Worm (Caenorhabditis elegans) whole organism, midembryonic: ENCODE data around the gene F26A1.9.

Source experiments
- T22C8.4 ChIP-seq: fragments of 200-800 bp; sonication (Bioruptor generic); IDR thresholded peaks from 2 replicates; pipeline ENCODE4 v1.3.6; 2022; ENCODE audit warnings: missing genetic modification characterization, missing compliant biosample characterization
- cog-1 ChIP-seq: sonication (generic microtip); optimal IDR thresholded peaks from 2 replicates; lab custom pipeline; 2016; ENCODE audit warnings: missing genetic modification characterization, missing compliant biosample characterization
- flt-1 ChIP-seq: fragments of 200-800 bp; sonication (Bioruptor generic); IDR thresholded peaks from 2 replicates; pipeline ENCODE4 v1.3.6; 2022; ENCODE audit warnings: missing genetic modification characterization, missing compliant biosample characterization
- klf-2 ChIP-seq: fragments of 200-800 bp; sonication (Bioruptor generic); conservative IDR thresholded peaks from 2 replicates; pipeline ENCODE4 v1.3.6; 2022; ENCODE audit warnings: missing genetic modification reagents, missing genetic modification characterization, missing compliant biosample characterization
- med-1 ChIP-seq: sonication (generic microtip); optimal IDR thresholded peaks from 2 replicates; lab custom pipeline; 2017; ENCODE audit warnings: missing genetic modification characterization, mild to moderate bottlenecking, missing compliant biosample characterization, antibody characterized with exemption, missing genetic modification reagents; ENCODE audit not compliant: insufficient read depth
- ref-1 ChIP-seq: fragments of 200-800 bp; sonication (Bioruptor generic); conservative IDR thresholded peaks from 2 replicates; pipeline ENCODE4 v1.3.6; 2022; ENCODE audit warnings: missing genetic modification reagents, missing genetic modification characterization, missing compliant biosample characterization
- tab-1 ChIP-seq: fragments of 200-800 bp; sonication (Bioruptor generic); IDR thresholded peaks from 2 replicates; pipeline ENCODE4 v1.3.6; 2022; ENCODE audit warnings: missing genetic modification characterization, missing compliant biosample characterization
- ztf-23 ChIP-seq: fragments of 200-800 bp; sonication (Bioruptor generic); IDR thresholded peaks from 2 replicates; pipeline ENCODE4 v1.3.6; 2022; ENCODE audit warnings: missing genetic modification reagents, missing genetic modification characterization, missing compliant biosample characterization
- ztf-29 ChIP-seq: fragments of 200-800 bp; sonication (Bioruptor generic); IDR thresholded peaks from 2 replicates; pipeline ENCODE4 v1.3.6; 2022; ENCODE audit warnings: missing genetic modification reagents, missing genetic modification characterization, missing compliant biosample characterization

Gene F26A1.9

ce11 chrIII:4829440-4829839, at the start of gene F26A1.9:
F26A1.9 (minus strand) TSS chrIII:4829540.
- TF ChIP-seq tab-1 (no peak), ztf-29 (GFP tag; lab: Robert Waterston, UW) (no peak), klf-2 (no peak), med-1 (GFP tag; lab: Kevin White, UChicago) (no peak), flt-1 (GFP tag; lab: Robert Waterston, UW) (no peak), cog-1 (tag; lab: Kevin White, UChicago) (no peak), T22C8.4 (GFP tag; lab: Robert Waterston, UW) (no peak), ref-1 (no peak)

- TF ChIP-seq tab-1 (no peak), ztf-23 (no peak), flt-1 (GFP tag; lab: Robert Waterston, UW) (no peak), T22C8.4 (GFP tag; lab: Robert Waterston, UW) (0 out of 2 replicates have a peak, but pooled peaks have one; percentile 5), ztf-29 (GFP tag; lab: Robert Waterston, UW) (no peak), klf-2 (no peak)
Measured at ce11 chrIII:4878281-4878680, 48.9 kb upstream of the F26A1.9 start, which contains the start of the genes tost-1 and arx-6. tost-1 (minus strand) TSS chrIII:4878311. arx-6 (plus strand) TSS chrIII:4878658.

DNA sequence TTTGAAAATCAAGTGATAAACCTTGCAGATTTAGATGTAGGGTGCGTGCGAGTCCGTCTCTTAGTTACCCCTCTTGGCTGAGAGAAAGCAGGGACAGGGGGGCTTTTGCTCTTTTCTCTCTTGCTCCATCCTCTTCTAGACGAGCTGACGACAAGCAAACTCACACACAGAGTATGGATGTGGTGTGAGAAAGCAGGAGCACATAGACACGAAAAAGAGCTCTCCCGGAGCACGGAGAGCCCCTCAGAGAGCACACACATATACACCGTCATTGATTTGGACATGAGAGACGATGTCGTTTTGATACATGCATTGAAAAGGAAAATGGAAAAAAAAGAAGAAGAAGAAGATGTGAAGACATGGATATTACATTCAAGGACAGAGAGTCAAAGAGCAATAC, 46.3 kb upstream of the F26A1.9 start:
- no peak for TF ChIP-seq ref-1

DNA sequence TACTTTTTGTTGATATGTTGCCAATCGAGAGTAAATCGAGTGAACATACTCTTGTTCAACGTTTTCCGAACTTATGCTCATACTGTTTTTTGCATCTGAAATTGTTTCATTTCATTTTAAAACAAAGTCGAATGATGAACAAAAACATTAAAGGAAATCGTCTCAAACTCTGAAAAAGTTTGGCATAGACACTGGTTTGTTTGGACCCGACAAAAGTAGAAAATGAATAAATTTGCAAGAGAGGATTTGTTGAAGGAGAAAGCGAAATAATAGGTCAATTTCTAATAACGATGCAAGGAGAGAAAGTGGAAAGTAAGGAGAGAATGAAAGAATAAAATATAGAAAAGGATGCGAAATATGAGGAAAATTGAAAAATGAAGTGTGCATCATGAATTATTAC, 45.3 kb upstream of the F26A1.9 start, which contains the start of gene C35D10.12:
Gene C35D10.12 (minus strand): TSS at position 101 of the 400 bp plus-strand sequence.
- TF ChIP-seq T22C8.4 (GFP tag; lab: Robert Waterston, UW) (no peak), flt-1 (GFP tag; lab: Robert Waterston, UW) (no peak), cog-1 (tag; lab: Kevin White, UChicago) (no peak), ztf-29 (GFP tag; lab: Robert Waterston, UW) (no peak), ztf-23 (no peak)

ce11 chrIII:4873395-4873794, 44.1 kb upstream of the F26A1.9 start:
- TF ChIP-seq cog-1 (tag; lab: Kevin White, UChicago) (no peak), tab-1 (no peak), ztf-23 (no peak), klf-2 (no peak), flt-1 (GFP tag; lab: Robert Waterston, UW) (no peak), ref-1 (no peak), med-1 (GFP tag; lab: Kevin White, UChicago) (no peak), T22C8.4 (GFP tag; lab: Robert Waterston, UW) (no peak), ztf-29 (GFP tag; lab: Robert Waterston, UW) (no peak)

DNA sequence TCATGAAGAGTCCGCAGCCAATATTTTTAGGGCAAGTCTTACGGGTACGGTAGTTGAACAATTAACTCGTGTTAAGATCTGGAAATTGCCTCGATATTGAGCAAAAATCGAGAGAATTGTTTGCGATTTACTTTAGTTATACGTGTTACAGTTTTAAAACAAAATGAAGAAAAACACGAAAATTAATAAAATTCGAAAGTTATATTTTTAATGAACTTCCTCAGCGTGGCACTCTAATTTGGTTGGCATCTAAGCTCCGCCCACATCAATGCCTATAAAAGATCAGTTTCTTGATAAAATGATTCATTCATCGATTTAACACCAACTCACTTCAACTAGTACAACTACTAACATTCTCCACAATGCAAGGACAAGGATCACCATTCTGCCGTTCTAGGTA, 41.1 kb upstream of the F26A1.9 start, which contains the start of gene gipc-1:
Gene gipc-1 (plus strand): TSS at position 301 of the 400 bp plus-strand sequence.
- TF ChIP-seq tab-1 (no peak), klf-2 (no peak), ztf-29 (GFP tag; lab: Robert Waterston, UW) (no peak), T22C8.4 (GFP tag; lab: Robert Waterston, UW) (no peak), flt-1 (GFP tag; lab: Robert Waterston, UW) (no peak)

ce11 chrIII:4868643-4869042, 39.3 kb upstream of the F26A1.9 start, which contains the start of the genes msd-4 and C35D10.3:
msd-4 (minus strand) TSS chrIII:4868743.
C35D10.3 (plus strand) TSS chrIII:4868921.
- no peak for TF ChIP-seq ztf-23
- TF ChIP-seq T22C8.4 (GFP tag; lab: Robert Waterston, UW), result no peak
- no peak for TF ChIP-seq cog-1 (tag; lab: Kevin White, UChicago)
- no peak for TF ChIP-seq klf-2
- no peak for TF ChIP-seq tab-1
- TF ChIP-seq ref-1, result no peak
- TF ChIP-seq med-1 (GFP tag; lab: Kevin White, UChicago), result no peak
- no peak for TF ChIP-seq flt-1 (GFP tag; lab: Robert Waterston, UW)
- TF ChIP-seq ztf-29 (GFP tag; lab: Robert Waterston, UW), result no peak

DNA sequence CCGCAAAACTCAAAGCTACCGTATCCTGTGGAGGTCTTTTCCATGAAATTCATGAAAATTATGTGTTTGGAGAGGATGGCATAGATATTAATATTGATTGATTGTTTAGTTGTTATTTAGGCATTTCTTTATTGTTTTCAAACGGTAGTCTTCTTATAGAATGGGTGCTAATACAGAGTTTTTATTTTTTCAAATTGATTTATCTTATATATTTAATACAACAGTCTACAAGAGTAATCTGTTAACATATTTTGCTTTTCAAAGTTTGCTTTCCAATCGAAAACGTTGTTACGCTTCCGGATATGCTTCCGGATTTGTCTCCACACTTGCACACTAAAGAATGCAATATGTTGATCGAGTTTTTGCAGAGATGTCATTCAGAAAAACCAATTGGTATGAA, 37.4 kb upstream of the F26A1.9 start, which contains the start of gene C35D10.17:
Gene C35D10.17 (plus strand): TSS at position 301 of the 400 bp plus-strand sequence.
- no peak for TF ChIP-seq cog-1 (tag; lab: Kevin White, UChicago)
- no peak for TF ChIP-seq med-1 (GFP tag; lab: Kevin White, UChicago)
- no peak for TF ChIP-seq ref-1
- no peak for TF ChIP-seq ztf-23

DNA sequence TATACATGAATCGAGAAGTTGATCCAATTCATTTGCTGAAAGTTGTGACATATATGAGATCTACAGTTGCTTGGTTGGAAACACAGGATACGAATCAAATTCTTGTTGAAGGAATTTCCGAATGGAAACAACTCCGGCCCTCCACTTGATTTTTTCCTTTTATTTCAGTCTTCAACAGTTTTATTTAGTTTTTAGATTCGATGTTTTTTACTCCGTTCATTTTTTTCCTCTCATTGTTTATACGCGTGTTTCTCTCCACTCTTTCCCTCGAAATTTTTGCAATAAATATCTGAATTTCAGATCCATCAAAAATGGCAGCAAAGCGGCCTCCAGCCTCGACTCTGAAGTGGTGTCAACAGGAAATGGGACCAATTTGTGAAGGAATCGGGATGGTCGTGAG, 33.8 kb upstream of the F26A1.9 start, which contains the start of gene coq-8:
Gene coq-8 (plus strand): TSS at position 301 of the 400 bp plus-strand sequence.
- TF ChIP-seq med-1 (GFP tag; lab: Kevin White, UChicago) (no peak), tab-1 (no peak), ref-1 (no peak), klf-2 (no peak), cog-1 (tag; lab: Kevin White, UChicago) (no peak), ztf-29 (GFP tag; lab: Robert Waterston, UW) (no peak), ztf-23 (no peak), flt-1 (GFP tag; lab: Robert Waterston, UW) (no peak), T22C8.4 (GFP tag; lab: Robert Waterston, UW) (no peak)

ce11 chrIII:4861744-4862401, 32.5 kb upstream of the F26A1.9 start, which contains the start of the genes C35D10.10 and C35D10.5:
C35D10.10 (minus strand) TSS chrIII:4861794.
C35D10.5 (plus strand) TSS chrIII:4862351.
- TF ChIP-seq flt-1 (GFP tag; lab: Robert Waterston, UW) (no peak), med-1 (GFP tag; lab: Kevin White, UChicago) (no peak), T22C8.4 (GFP tag; lab: Robert Waterston, UW) (no peak), ztf-29 (GFP tag; lab: Robert Waterston, UW) (no peak), klf-2 (no peak), ref-1 (no peak), tab-1 (no peak), ztf-23 (no peak), cog-1 (tag; lab: Kevin White, UChicago) (no peak)
